Fruit fly (Drosophila melanogaster) whole organism, embryonic: Measurements from ENCODE around the gene CG43245.

Experiments used
- CG11456 ChIP-seq: fragments of 200-800 bp; sonication (Bioruptor generic); IDR thresholded peaks from 3 replicates; pipeline ENCODE4 v1.3.6; 2022; ENCODE audit warnings: missing biosample characterization, missing genetic modification characterization
- CG2875 ChIP-seq: fragments of 200-800 bp; sonication (Bioruptor generic); optimal IDR thresholded peaks from 2 replicates; lab custom pipeline; 2017; ENCODE audit warnings: missing biosample characterization, mild to moderate bottlenecking, missing genetic modification characterization, missing genetic modification reagents
- CG4820 ChIP-seq: fragments of 200-800 bp; sonication (Bioruptor generic); optimal IDR thresholded peaks from 3 replicates; lab custom pipeline; 2016; ENCODE audit warnings: missing biosample characterization, missing genetic modification characterization
- MTF-1 ChIP-seq: fragments of 200-800 bp; sonication (Bioruptor generic); optimal IDR thresholded peaks from 2 replicates; lab custom pipeline; 2018; ENCODE audit warnings: missing biosample characterization, mild to moderate bottlenecking, missing genetic modification characterization, borderline replicate concordance
- Xbp1 ChIP-seq: fragments of 200-800 bp; sonication (Bioruptor generic); optimal IDR thresholded peaks from 3 replicates; lab custom pipeline; 2016; ENCODE audit warnings: missing biosample characterization, mild to moderate bottlenecking, missing genetic modification characterization
- dysf ChIP-seq: fragments of 200-800 bp; sonication (Bioruptor generic); IDR thresholded peaks from 3 replicates; pipeline ENCODE4 v1.3.6; 2022; ENCODE audit warnings: missing biosample characterization, missing genetic modification characterization
- klu ChIP-seq: fragments of 200-800 bp; sonication (Bioruptor generic); IDR thresholded peaks from 2 replicates; pipeline ENCODE4 v1.3.6; 2022; ENCODE audit warnings: missing biosample characterization, missing genetic modification characterization
- nom ChIP-seq: fragments of 200-800 bp; sonication (Bioruptor generic); optimal IDR thresholded peaks from 2 replicates; lab custom pipeline; 2017; ENCODE audit warnings: missing biosample characterization, missing genetic modification characterization, mild to moderate bottlenecking, moderate library complexity, missing genetic modification reagents
- pho ChIP-seq: fragments of 200-800 bp; sonication (Bioruptor generic); optimal IDR thresholded peaks from 2 replicates; lab custom pipeline; 2016; ENCODE audit warnings: missing biosample characterization, missing genetic modification characterization
- phol ChIP-seq: fragments of 200-800 bp; sonication (Bioruptor generic); optimal IDR thresholded peaks from 3 replicates; lab custom pipeline; 2018; ENCODE audit warnings: missing biosample characterization, mild to moderate bottlenecking, missing genetic modification characterization, moderate library complexity
- vfl ChIP-seq: fragments of 200-800 bp; sonication (Bioruptor generic); optimal IDR thresholded peaks from 2 replicates; lab custom pipeline; 2016; ENCODE audit warnings: missing biosample characterization, missing genetic modification characterization

DNA sequence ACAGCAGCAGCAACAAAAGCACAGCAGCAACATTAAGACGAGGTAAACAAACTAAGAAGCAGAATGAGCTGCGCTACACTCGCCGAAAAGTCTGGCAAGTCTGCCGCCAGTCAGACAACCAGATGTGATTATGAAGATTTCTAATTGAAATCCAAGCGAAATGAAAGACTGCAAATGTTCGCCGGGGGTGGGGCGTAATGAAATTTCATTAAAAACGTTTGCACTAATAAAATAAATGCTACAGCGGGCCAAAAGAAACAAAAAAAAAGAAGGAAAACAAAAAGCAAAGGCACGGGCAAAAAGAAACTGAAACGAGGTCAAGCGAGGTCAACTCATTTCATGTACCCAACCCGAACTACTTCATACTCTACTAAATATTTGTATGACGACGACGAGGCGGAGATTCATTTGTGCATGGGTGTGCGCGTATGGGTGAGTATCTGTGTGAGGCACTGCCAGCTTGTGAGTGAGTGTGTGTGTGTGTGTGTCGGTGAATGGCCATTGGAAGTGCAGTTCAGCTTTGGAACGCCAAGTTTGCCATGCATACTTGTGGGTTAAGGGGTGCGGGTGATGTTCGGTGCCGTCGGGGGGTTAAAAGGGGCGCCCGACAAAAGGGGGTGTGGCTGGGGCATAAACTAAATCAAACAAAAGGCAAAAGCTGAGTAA is 5.1 kb upstream of the CG43245 start:
- TF ChIP-seq CG4820 (GFP tag; lab: Kevin White, UChicago) (no peak), nom (no peak), CG2875 (GFP tag; lab: Kevin White, UChicago) (no peak), klu (GFP tag; lab: Robert Waterston, UW) (no peak), pho (GFP tag; lab: Kevin White, UChicago) (no peak), MTF-1 (GFP tag; lab: Kevin White, UChicago) (no peak), Xbp1 (GFP tag; lab: Kevin White, UChicago) (no peak), dysf (GFP tag; lab: Robert Waterston, UW) (no peak), vfl (GFP tag; lab: Kevin White, UChicago) (no peak), CG11456 (GFP tag; lab: Robert Waterston, UW) (0 out of 3 replicates have a peak, but pooled peaks have one; percentile 33), phol (tag; lab: Kevin White, UChicago) (no peak)
